Fruit fly (Drosophila melanogaster) whole organism, adult: ENCODE results near the gene Syx4.

Experiments used
- CG11617 ChIP-seq: fragments of 200-800 bp; sonication (Bioruptor generic); optimal IDR thresholded peaks from 2 replicates; lab custom pipeline; 2017; ENCODE audit warnings: mild to moderate bottlenecking, missing biosample characterization, missing genetic modification reagents, missing genetic modification characterization
- CG12768 ChIP-seq: fragments of 200-800 bp; sonication (Bioruptor generic); optimal IDR thresholded peaks from 2 replicates; lab custom pipeline; 2017; ENCODE audit warnings: missing biosample characterization, missing genetic modification characterization, mild to moderate bottlenecking, moderate library complexity, missing genetic modification reagents
- CG14711 ChIP-seq: fragments of 200-800 bp; sonication (Bioruptor generic); optimal IDR thresholded peaks from 2 replicates; lab custom pipeline; 2018; ENCODE audit warnings: missing biosample characterization, mild to moderate bottlenecking, missing genetic modification characterization, moderate library complexity
- CG1620 ChIP-seq: fragments of 200-800 bp; sonication (Bioruptor generic); optimal IDR thresholded peaks from 2 replicates; lab custom pipeline; 2016; ENCODE audit warnings: missing biosample characterization, missing genetic modification characterization
- CG33017 ChIP-seq: fragments of 200-800 bp; sonication (Bioruptor generic); optimal IDR thresholded peaks from 2 replicates; lab custom pipeline; 2018; ENCODE audit warnings: missing biosample characterization, mild to moderate bottlenecking, missing genetic modification characterization, moderate library complexity
- CG5204 ChIP-seq: fragments of 200-800 bp; sonication (Bioruptor generic); optimal IDR thresholded peaks from 2 replicates; lab custom pipeline; 2016; ENCODE audit warnings: missing biosample characterization, missing genetic modification characterization
- CG7045 ChIP-seq: fragments of 200-800 bp; sonication (Bioruptor generic); optimal IDR thresholded peaks from 2 replicates; lab custom pipeline; 2017; ENCODE audit warnings: missing biosample characterization, mild to moderate bottlenecking, missing genetic modification characterization
- CG7101 ChIP-seq: fragments of 200-800 bp; sonication (Bioruptor generic); optimal IDR thresholded peaks from 2 replicates; lab custom pipeline; 2018; ENCODE audit warnings: missing biosample characterization, mild to moderate bottlenecking, missing genetic modification characterization, moderate library complexity
- Clk ChIP-seq: fragments of 200-800 bp; sonication (Bioruptor generic); optimal IDR thresholded peaks from 2 replicates; lab custom pipeline; 2017; ENCODE audit warnings: missing biosample characterization, missing genetic modification characterization
- Crg-1 ChIP-seq: fragments of 200-800 bp; sonication (Bioruptor generic); optimal IDR thresholded peaks from 2 replicates; lab custom pipeline; 2016; ENCODE audit warnings: missing biosample characterization, missing genetic modification characterization
- Hr96 ChIP-seq: fragments of 200-800 bp; sonication (Bioruptor generic); optimal IDR thresholded peaks from 2 replicates; lab custom pipeline; 2016; ENCODE audit warnings: missing biosample characterization, missing genetic modification characterization
- Mnt ChIP-seq: fragments of 200-800 bp; sonication (Bioruptor generic); optimal IDR thresholded peaks from 2 replicates; lab custom pipeline; 2016; ENCODE audit warnings: missing biosample characterization, mild to moderate bottlenecking, missing genetic modification characterization
- bab1 ChIP-seq: fragments of 200-800 bp; sonication (Bioruptor generic); optimal IDR thresholded peaks from 3 replicates; lab custom pipeline; 2019; ENCODE audit warnings: missing biosample characterization, mild to moderate bottlenecking, missing genetic modification characterization, moderate library complexity
- cic ChIP-seq: fragments of 200-800 bp; sonication (Bioruptor generic); optimal IDR thresholded peaks from 2 replicates; lab custom pipeline; 2017; ENCODE audit warnings: missing biosample characterization, mild to moderate bottlenecking, missing genetic modification characterization, moderate library complexity
- cnc ChIP-seq, 2 experiments: fragments of >200 bp; optimal IDR thresholded peaks; 2 replicates each; lab custom pipeline; 2017
- kay ChIP-seq: fragments of 200-800 bp; sonication (Bioruptor generic); peaks from one replicate; lab custom pipeline; 2016; ENCODE audit warnings: missing biosample characterization, missing genetic modification characterization, borderline replicate concordance
- ovo ChIP-seq: fragments of 200-800 bp; sonication (Bioruptor generic); optimal IDR thresholded peaks from 2 replicates; lab custom pipeline; 2016; ENCODE audit warnings: missing biosample characterization, missing genetic modification characterization
- pad ChIP-seq: fragments of 200-800 bp; sonication (Bioruptor generic); optimal IDR thresholded peaks from 3 replicates; lab custom pipeline; 2017; ENCODE audit warnings: missing biosample characterization, missing genetic modification characterization, mild to moderate bottlenecking, moderate library complexity, missing genetic modification reagents
- tj ChIP-seq: fragments of 200-800 bp; sonication (Bioruptor generic); optimal IDR thresholded peaks from 3 replicates; lab custom pipeline; 2017; ENCODE audit warnings: missing biosample characterization, mild to moderate bottlenecking, missing genetic modification characterization, moderate library complexity
- toe ChIP-seq: fragments of 200-800 bp; sonication (Bioruptor generic); optimal IDR thresholded peaks from 2 replicates; lab custom pipeline; 2016; ENCODE audit warnings: missing biosample characterization, missing genetic modification characterization

Gene Syx4

DNA sequence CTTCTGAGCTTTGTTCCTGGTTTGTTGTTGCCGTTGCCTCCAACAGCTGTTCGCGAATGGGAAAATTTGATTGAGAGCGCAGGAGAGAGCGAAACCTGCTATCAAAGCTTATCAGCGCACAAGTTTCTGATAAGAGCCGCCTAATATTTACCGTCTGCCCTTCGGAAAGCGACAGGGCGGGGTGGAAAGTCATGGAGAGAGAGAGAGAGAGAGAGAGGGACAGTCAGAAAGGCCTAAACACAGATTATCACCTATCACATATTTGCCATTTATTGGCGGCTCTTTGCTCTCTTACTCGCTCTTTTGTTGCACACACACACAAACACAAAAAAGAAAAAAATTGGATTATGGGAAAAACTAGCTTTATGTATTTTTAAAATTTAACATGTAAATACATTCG, 275 bp downstream of the Syx4 start:
- TF ChIP-seq ovo: no peak
- no peak for TF ChIP-seq kay (GFP tag; lab: Kevin White, UChicago)
- no peak for TF ChIP-seq CG33017
- no peak for TF ChIP-seq cic (GFP tag; lab: Kevin White, UChicago)
- TF ChIP-seq Hr96: no peak
- TF ChIP-seq Clk (GFP tag; lab: Kevin White, UChicago): no peak

DNA sequence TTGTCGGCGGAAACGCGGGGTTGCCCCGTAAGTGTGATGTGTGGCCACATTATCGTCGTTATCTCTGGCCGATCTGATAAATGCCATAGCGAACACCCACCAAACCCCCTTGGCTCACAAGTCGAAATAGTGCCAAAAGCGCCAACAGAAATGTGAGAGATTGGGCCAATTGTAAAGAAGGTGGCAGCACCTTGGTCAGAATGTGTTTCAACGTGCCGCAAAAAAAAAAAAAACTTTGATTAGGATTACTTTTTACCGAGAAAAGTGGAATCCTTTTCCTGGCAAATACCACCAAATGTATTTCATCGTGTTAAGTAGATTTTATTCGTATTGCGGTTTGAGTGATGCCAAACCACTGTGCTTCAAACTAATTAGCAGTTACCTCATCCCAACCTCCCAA, 856 bp downstream of the Syx4 start:
- peak; percentile 48 for TF ChIP-seq tj (GFP tag; lab: Kevin White, UChicago)
- TF ChIP-seq pad (GFP tag; lab: Kevin White, UChicago): peak; percentile 58
- TF ChIP-seq CG1620 (GFP tag; lab: Kevin White, UChicago): peak; percentile 64
- peak; percentile 90 for TF ChIP-seq Hr96
- peak; percentile 68 for TF ChIP-seq CG33017
- TF ChIP-seq CG5204 (GFP tag; lab: Kevin White, UChicago): peak; percentile 75
- peak; percentile 38 for TF ChIP-seq Clk (GFP tag; lab: Kevin White, UChicago)
- TF ChIP-seq cnc (optimal IDR thresholded peaks at IDR 0.05; lab: Kevin White, UChicago): no peak
- TF ChIP-seq CG14711 (tag; lab: Kevin White, UChicago): peak; percentile 82
- TF ChIP-seq cic (GFP tag; lab: Kevin White, UChicago): no peak
- peak; percentile 83 for TF ChIP-seq CG11617 (GFP tag; lab: Kevin White, UChicago)
- TF ChIP-seq Crg-1 (GFP tag; lab: Kevin White, UChicago): peak; percentile 73
- peak; percentile 84 for TF ChIP-seq CG12768 (GFP tag; lab: Kevin White, UChicago)
- TF ChIP-seq CG7045 (GFP tag; lab: Kevin White, UChicago): peak; percentile 72
- peak; percentile 50 for TF ChIP-seq toe (GFP tag; lab: Kevin White, UChicago)
- peak; percentile 58 for TF ChIP-seq ovo
- peak; percentile 34 for TF ChIP-seq bab1 (GFP tag; lab: Kevin White, UChicago)
- peak; percentile 82 for TF ChIP-seq Mnt
- TF ChIP-seq CG7101: peak; percentile 90
- TF ChIP-seq kay (GFP tag; lab: Kevin White, UChicago): no peak

dm6 chrX:2742067-2742466, 1.8 kb downstream of the Syx4 start:
- peak; percentile 49 for TF ChIP-seq tj (GFP tag; lab: Kevin White, UChicago)
- peak; percentile 89 for TF ChIP-seq pad (GFP tag; lab: Kevin White, UChicago)
- no peak for TF ChIP-seq toe (GFP tag; lab: Kevin White, UChicago)
- TF ChIP-seq CG12768 (GFP tag; lab: Kevin White, UChicago): peak; percentile 59
- peak; percentile 94 for TF ChIP-seq cic (GFP tag; lab: Kevin White, UChicago)
- TF ChIP-seq ovo: peak; percentile 3
- no peak for TF ChIP-seq CG5204 (GFP tag; lab: Kevin White, UChicago)
- TF ChIP-seq Mnt: peak; percentile 58
- TF ChIP-seq cnc (optimal IDR thresholded peaks at IDR 0.05; lab: Kevin White, UChicago): no peak
- TF ChIP-seq CG11617 (GFP tag; lab: Kevin White, UChicago): peak; percentile 56
- peak; percentile 98 for TF ChIP-seq kay (GFP tag; lab: Kevin White, UChicago)
- TF ChIP-seq CG7045 (GFP tag; lab: Kevin White, UChicago): peak; percentile 11
- TF ChIP-seq CG33017: peak; percentile 52

- TF ChIP-seq cic (GFP tag; lab: Kevin White, UChicago): no peak
- TF ChIP-seq CG12768 (GFP tag; lab: Kevin White, UChicago): no peak
- no peak for TF ChIP-seq Mnt
- no peak for TF ChIP-seq Hr96
- no peak for TF ChIP-seq CG1620 (GFP tag; lab: Kevin White, UChicago)
- TF ChIP-seq pad (GFP tag; lab: Kevin White, UChicago): no peak
- TF ChIP-seq CG14711 (tag; lab: Kevin White, UChicago): no peak
- no peak for TF ChIP-seq ovo
- no peak for TF ChIP-seq Clk (GFP tag; lab: Kevin White, UChicago)
Measured at dm6 chrX:2740084-2740483, 3.8 kb downstream of the Syx4 start, which contains the start of gene kirre. Gene kirre (plus strand): TSS chrX:2740384.

- TF ChIP-seq CG7045 (GFP tag; lab: Kevin White, UChicago): no peak
- TF ChIP-seq CG1620 (GFP tag; lab: Kevin White, UChicago): no peak
- peak; percentile 37 for TF ChIP-seq CG7101
- TF ChIP-seq Mnt: peak; percentile 54
- peak; percentile 86 for TF ChIP-seq ovo
- TF ChIP-seq Hr96: no peak
- no peak for TF ChIP-seq cic (GFP tag; lab: Kevin White, UChicago)
Measured at dm6 chrX:2738663-2739062, 5.2 kb downstream of the Syx4 start, which contains the start of gene crm. Gene crm (minus strand): TSS chrX:2738773.

- TF ChIP-seq CG11617 (GFP tag; lab: Kevin White, UChicago) (peak; percentile 77), ovo (peak; percentile 44), Hr96 (no peak), Clk (GFP tag; lab: Kevin White, UChicago) (peak; percentile 45), bab1 (GFP tag; lab: Kevin White, UChicago) (peak; percentile 77), kay (GFP tag; lab: Kevin White, UChicago) (no peak), CG33017 (peak; percentile 29), CG7045 (GFP tag; lab: Kevin White, UChicago) (peak; percentile 40), cic (GFP tag; lab: Kevin White, UChicago) (no peak), CG12768 (GFP tag; lab: Kevin White, UChicago) (peak; percentile 63), tj (GFP tag; lab: Kevin White, UChicago) (peak; percentile 35), CG5204 (GFP tag; lab: Kevin White, UChicago) (no peak), CG14711 (tag; lab: Kevin White, UChicago) (peak; percentile 50), toe (GFP tag; lab: Kevin White, UChicago) (no peak), Mnt (peak; percentile 98), CG7101 (peak; percentile 68), pad (GFP tag; lab: Kevin White, UChicago) (peak; percentile 60), Crg-1 (GFP tag; lab: Kevin White, UChicago) (peak; percentile 32), CG1620 (GFP tag; lab: Kevin White, UChicago) (peak; percentile 66), cnc (optimal IDR thresholded peaks at IDR 0.05; lab: Kevin White, UChicago) (no peak)
Measured at dm6 chrX:2732127-2732526, 11.7 kb downstream of the Syx4 start, which contains the start of the genes ttm50 and CG2712. Gene ttm50 (minus strand): TSS chrX:2732190. Gene CG2712 (plus strand): TSS chrX:2732469.
